Fruit fly (Drosophila melanogaster) whole organism, embryonic: Measurements from ENCODE around the gene Appl.

Experiments
- ATbp ChIP-seq: fragments of 200-800 bp; sonication (Bioruptor generic); optimal IDR thresholded peaks from 2 replicates; lab custom pipeline; 2017; ENCODE audit warnings: missing biosample characterization, mild to moderate bottlenecking, missing genetic modification characterization, missing genetic modification reagents
- CG10147 ChIP-seq: fragments of 200-800 bp; sonication (Bioruptor generic); optimal IDR thresholded peaks from 2 replicates; lab custom pipeline; 2019; ENCODE audit warnings: missing biosample characterization, mild to moderate bottlenecking, missing genetic modification characterization, moderate library complexity
- CG10274 ChIP-seq: fragments of 200-800 bp; sonication (Bioruptor generic); optimal IDR thresholded peaks from 3 replicates; lab custom pipeline; 2017; ENCODE audit warnings: missing biosample characterization, mild to moderate bottlenecking, missing genetic modification characterization
- CG10366 ChIP-seq: fragments of 200-800 bp; sonication (Bioruptor generic); IDR thresholded peaks from 2 replicates; pipeline ENCODE4 v1.3.6; 2022; ENCODE audit warnings: missing biosample characterization, missing genetic modification characterization
- CG10565 ChIP-seq: fragments of 200-800 bp; sonication (Bioruptor generic); optimal IDR thresholded peaks from 3 replicates; lab custom pipeline; 2016; ENCODE audit warnings: missing biosample characterization, mild to moderate bottlenecking, missing genetic modification characterization
- CG11696 ChIP-seq: fragments of 200-800 bp; sonication (Bioruptor generic); IDR thresholded peaks from 2 replicates; pipeline ENCODE4 v1.3.6; 2022; ENCODE audit warnings: missing biosample characterization, missing genetic modification characterization
- CG1233 ChIP-seq: fragments of 200-800 bp; sonication (Bioruptor generic); optimal IDR thresholded peaks from 4 replicates; lab custom pipeline; 2018; ENCODE audit warnings: missing biosample characterization, mild to moderate bottlenecking, missing genetic modification characterization
- CG12391 ChIP-seq: fragments of 200-800 bp; sonication (Bioruptor generic); optimal IDR thresholded peaks from 3 replicates; lab custom pipeline; 2018; ENCODE audit warnings: missing biosample characterization, mild to moderate bottlenecking, missing genetic modification characterization, moderate library complexity
- CG12769 ChIP-seq: fragments of 200-800 bp; sonication (Bioruptor generic); optimal IDR thresholded peaks from 2 replicates; lab custom pipeline; 2019; ENCODE audit warnings: missing biosample characterization, mild to moderate bottlenecking, missing genetic modification characterization, moderate library complexity
- CG13624 ChIP-seq: fragments of 200-800 bp; sonication (Bioruptor generic); optimal IDR thresholded peaks from 2 replicates; lab custom pipeline; 2016; ENCODE audit warnings: missing biosample characterization, missing genetic modification characterization
- CG14667 ChIP-seq: fragments of 200-800 bp; sonication (Bioruptor generic); IDR thresholded peaks from 2 replicates; pipeline ENCODE4 v1.3.6; 2022; ENCODE audit warnings: missing biosample characterization, missing genetic modification characterization
- CG15269 ChIP-seq: fragments of 200-800 bp; sonication (Bioruptor generic); optimal IDR thresholded peaks from 2 replicates; lab custom pipeline; 2018; ENCODE audit warnings: missing biosample characterization, mild to moderate bottlenecking, missing genetic modification characterization, moderate library complexity
- CG15696 ChIP-seq: fragments of 200-800 bp; sonication (Bioruptor generic); optimal IDR thresholded peaks from 2 replicates; lab custom pipeline; 2019; ENCODE audit warnings: missing biosample characterization, mild to moderate bottlenecking, missing genetic modification characterization, moderate library complexity
- CG16779 ChIP-seq: fragments of 200-800 bp; sonication (Bioruptor generic); IDR thresholded peaks from 2 replicates; pipeline ENCODE4 v1.3.6; 2022; ENCODE audit warnings: missing biosample characterization, missing genetic modification characterization
- CG2120 ChIP-seq: fragments of 200-800 bp; sonication (Bioruptor generic); optimal IDR thresholded peaks from 3 replicates; lab custom pipeline; 2016; ENCODE audit warnings: missing biosample characterization, missing genetic modification characterization
- CG31388 ChIP-seq: fragments of 200-800 bp; sonication (Bioruptor generic); optimal IDR thresholded peaks from 2 replicates; lab custom pipeline; 2016; ENCODE audit warnings: missing biosample characterization, missing genetic modification characterization
- CG32532 ChIP-seq: fragments of 200-800 bp; sonication (Bioruptor generic); IDR thresholded peaks from 2 replicates; pipeline ENCODE4 v1.3.6; 2022; ENCODE audit warnings: missing biosample characterization, missing genetic modification characterization
- CG4617 ChIP-seq: fragments of 200-800 bp; sonication (Bioruptor generic); optimal IDR thresholded peaks from 3 replicates; lab custom pipeline; 2016; ENCODE audit warnings: missing biosample characterization, missing genetic modification characterization, borderline replicate concordance
- CG6765 ChIP-seq: fragments of 200-800 bp; sonication (Bioruptor generic); optimal IDR thresholded peaks from 3 replicates; lab custom pipeline; 2017; ENCODE audit warnings: missing biosample characterization, mild to moderate bottlenecking, missing genetic modification characterization
- CG9215 ChIP-seq: fragments of 200-800 bp; sonication (Bioruptor generic); IDR thresholded peaks from 2 replicates; pipeline ENCODE4 v1.3.6; 2022; ENCODE audit warnings: missing biosample characterization, missing genetic modification characterization
- CoRest ChIP-seq: fragments of 200-800 bp; sonication (Bioruptor generic); optimal IDR thresholded peaks from 3 replicates; lab custom pipeline; 2018; ENCODE audit warnings: missing biosample characterization, mild to moderate bottlenecking, missing genetic modification characterization, moderate library complexity
- Dll ChIP-seq: fragments of 200-800 bp; sonication (Bioruptor generic); IDR thresholded peaks from 4 replicates; pipeline ENCODE4 v1.3.6; 2022; ENCODE audit warnings: missing biosample characterization, missing genetic modification characterization; ENCODE audit not compliant: partially characterized antibody
- E2f1 ChIP-seq: fragments of 200-800 bp; sonication (Bioruptor generic); IDR thresholded peaks from 2 replicates; pipeline ENCODE4 v1.3.6; 2022; ENCODE audit warnings: missing biosample characterization, missing genetic modification characterization
- HmgZ ChIP-seq: fragments of 200-800 bp; sonication (Bioruptor generic); optimal IDR thresholded peaks from 2 replicates; lab custom pipeline; 2018; ENCODE audit warnings: missing biosample characterization, mild to moderate bottlenecking, missing genetic modification characterization
- Lhr ChIP-seq: fragments of 200-800 bp; sonication (Bioruptor generic); optimal IDR thresholded peaks from 3 replicates; lab custom pipeline; 2017; ENCODE audit warnings: mild to moderate bottlenecking, missing biosample characterization, missing genetic modification reagents, missing genetic modification characterization
- Lpt ChIP-seq: fragments of >200 bp; optimal IDR thresholded peaks from 2 replicates; lab custom pipeline; 2018; ENCODE audit warnings: missing biosample characterization, missing genetic modification characterization
- Max ChIP-seq: fragments of 200-800 bp; sonication (Bioruptor generic); optimal IDR thresholded peaks from 2 replicates; lab custom pipeline; 2016; ENCODE audit warnings: missing biosample characterization, mild to moderate bottlenecking, missing genetic modification characterization
- Mrtf ChIP-seq: fragments of 200-800 bp; sonication (Bioruptor generic); IDR thresholded peaks from 3 replicates; pipeline ENCODE4 v1.3.6; 2022; ENCODE audit warnings: missing biosample characterization, missing genetic modification characterization
- Usf ChIP-seq: fragments of 200-800 bp; sonication (Bioruptor generic); optimal IDR thresholded peaks from 2 replicates; lab custom pipeline; 2017; ENCODE audit warnings: missing genotype, missing biosample characterization, missing genetic modification characterization
- aop ChIP-seq: fragments of 200-800 bp; sonication (Bioruptor generic); IDR thresholded peaks from 2 replicates; pipeline ENCODE4 v1.3.6; 2022; ENCODE audit warnings: missing biosample characterization, missing genetic modification characterization
- ase ChIP-seq: fragments of 200-800 bp; sonication (Bioruptor generic); IDR thresholded peaks from 3 replicates; pipeline ENCODE4 v1.3.6; 2022; ENCODE audit warnings: missing biosample characterization, missing genetic modification characterization
- bab2 ChIP-seq: fragments of 200-800 bp; sonication (Bioruptor generic); optimal IDR thresholded peaks from 2 replicates; lab custom pipeline; 2016; ENCODE audit warnings: missing biosample characterization, missing genetic modification characterization
- chif ChIP-seq, 2 experiments: fragments of 200-800 bp; sonication (Bioruptor generic); optimal IDR thresholded peaks; 3 replicates each; lab custom pipeline; 2016; ENCODE audit warnings: missing biosample characterization in 2 of 2, missing genetic modification characterization in 2 of 2
- corto ChIP-seq: fragments of 200-800 bp; sonication (Bioruptor generic); optimal IDR thresholded peaks from 2 replicates; lab custom pipeline; 2016; ENCODE audit warnings: missing biosample characterization, mild to moderate bottlenecking, missing genetic modification characterization, moderate library complexity
- dm ChIP-seq: fragments of 200-800 bp; sonication (Bioruptor generic); optimal IDR thresholded peaks from 3 replicates; lab custom pipeline; 2016; ENCODE audit warnings: missing biosample characterization, missing genetic modification characterization
- dpn ChIP-seq, 2 experiments: fragments of 200-800 bp; sonication (Bioruptor generic); optimal IDR thresholded peaks; 3 replicates each; lab custom pipeline; 2016; ENCODE audit warnings: missing biosample characterization in 2 of 2, missing genetic modification characterization in 2 of 2
- ewg ChIP-seq: fragments of 200-800 bp; sonication (Bioruptor generic); optimal IDR thresholded peaks from 3 replicates; lab custom pipeline; 2017; ENCODE audit warnings: mild to moderate bottlenecking, missing biosample characterization, missing genetic modification reagents, missing genetic modification characterization
- fru ChIP-seq: fragments of >200 bp; optimal IDR thresholded peaks from 2 replicates; lab custom pipeline; 2017
- gfzf ChIP-seq: fragments of 200-800 bp; sonication (Bioruptor generic); optimal IDR thresholded peaks from 2 replicates; lab custom pipeline; 2016; ENCODE audit warnings: missing biosample characterization, mild to moderate bottlenecking, missing genetic modification characterization, moderate library complexity
- lov ChIP-seq, 2 experiments: fragments of 200-800 bp in 1 of 2; fragments of >200 bp in 1 of 2; sonication (Bioruptor generic) in 1 of 2; IDR thresholded peaks in 1 of 2; optimal IDR thresholded peaks in 1 of 2; 2 replicates in 1 of 2; 3 replicates in 1 of 2; pipeline versions ENCODE4 v1.3.6 to Lab custom; 2017 to 2022; ENCODE audit warnings: missing biosample characterization in 1 of 2, missing genetic modification characterization in 1 of 2
- peb ChIP-seq: fragments of 200-800 bp; sonication (Bioruptor generic); IDR thresholded peaks from 2 replicates; pipeline ENCODE4 v1.3.6; 2022; ENCODE audit warnings: missing biosample characterization, missing genetic modification characterization
- pnt ChIP-seq: fragments of 200-800 bp; sonication (Bioruptor generic); optimal IDR thresholded peaks from 3 replicates; lab custom pipeline; 2016; ENCODE audit warnings: missing biosample characterization, missing genetic modification characterization
- ranshi ChIP-seq: fragments of 200-800 bp; sonication (Bioruptor generic); IDR thresholded peaks from 2 replicates; pipeline ENCODE4 v1.3.6; 2022; ENCODE audit warnings: missing biosample characterization, missing genetic modification characterization
- repo ChIP-seq: fragments of 200-800 bp; sonication (Bioruptor generic); optimal IDR thresholded peaks from 2 replicates; lab custom pipeline; 2016; ENCODE audit warnings: missing biosample characterization, missing genetic modification characterization
- schlank ChIP-seq: fragments of 200-800 bp; sonication (Bioruptor generic); optimal IDR thresholded peaks from 2 replicates; lab custom pipeline; 2018; ENCODE audit warnings: missing biosample characterization, mild to moderate bottlenecking, missing genetic modification characterization
- seq ChIP-seq: fragments of 200-800 bp; sonication (Bioruptor generic); IDR thresholded peaks from 2 replicates; pipeline ENCODE4 v1.3.6; 2022; ENCODE audit warnings: missing biosample characterization, missing genetic modification characterization
- shn ChIP-seq: fragments of 200-800 bp; sonication (Bioruptor generic); optimal IDR thresholded peaks from 3 replicates; lab custom pipeline; 2016; ENCODE audit warnings: missing biosample characterization, missing genetic modification characterization
- slou ChIP-seq: fragments of 200-800 bp; sonication (Bioruptor generic); optimal IDR thresholded peaks from 3 replicates; lab custom pipeline; 2016; ENCODE audit warnings: missing biosample characterization, missing genetic modification characterization
- tap ChIP-seq: fragments of 200-800 bp; optimal IDR thresholded peaks from 3 replicates; lab custom pipeline; 2019; ENCODE audit warnings: missing biosample characterization, mild to moderate bottlenecking, missing genetic modification characterization, moderate library complexity
- tll ChIP-seq, 2 experiments: fragments of 200-800 bp in 1 of 2; fragments of >200 bp in 1 of 2; sonication (Bioruptor generic) in 1 of 2; optimal IDR thresholded peaks; 2 replicates each; lab custom pipeline; 2017 to 2019; ENCODE audit warnings: missing biosample characterization in 2 of 2, missing genetic modification characterization in 2 of 2, mild to moderate bottlenecking in 1 of 2, moderate library complexity in 1 of 2
- trh ChIP-seq: fragments of 200-800 bp; sonication (Bioruptor generic); optimal IDR thresholded peaks from 2 replicates; lab custom pipeline; 2016; ENCODE audit warnings: missing biosample characterization, missing genetic modification characterization
- z ChIP-seq: fragments of 200-800 bp; sonication (Bioruptor generic); IDR thresholded peaks from 3 replicates; pipeline ENCODE4 v1.3.6; 2022; ENCODE audit warnings: missing biosample characterization, missing genetic modification characterization

The Appl gene

DNA sequence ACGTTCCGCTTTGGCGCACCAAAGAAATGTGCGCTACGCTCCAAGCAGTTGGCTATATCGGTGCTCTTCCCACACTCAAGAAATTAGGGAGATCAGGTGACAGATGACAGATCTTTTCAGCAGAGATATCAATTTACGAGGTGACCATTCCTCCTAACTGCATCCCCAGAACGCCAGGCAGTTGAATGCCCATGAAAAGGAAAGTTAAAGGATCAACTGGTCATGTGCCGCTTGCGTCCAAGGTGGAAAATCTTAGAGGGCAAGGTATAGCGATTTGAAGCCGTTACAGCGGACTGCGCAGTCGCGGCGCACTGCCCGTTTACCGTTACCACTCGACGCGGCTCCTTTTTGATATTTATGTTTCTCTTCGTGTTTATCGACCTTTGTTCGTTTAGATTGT, 88.3 kb downstream of the Appl start (continued):
- TF ChIP-seq tll (GFP tag; optimal IDR thresholded peaks at IDR 0.05; lab: Kevin White, UChicago) (no peak), CG10366 (GFP tag; lab: Robert Waterston, UW) (no peak), ATbp (peak; percentile 18), CG12391 (tag; lab: Kevin White, UChicago) (no peak), aop (no peak), CG10274 (peak; percentile 98), CG10565 (no peak), shn (GFP tag; lab: Kevin White, UChicago) (peak; percentile 28), CG11696 (GFP tag; lab: Robert Waterston, UW) (no peak), CG31388 (GFP tag; lab: Kevin White, UChicago) (no peak), Dll (GFP tag; lab: Robert Waterston, UW) (no peak), CG6765 (GFP tag; lab: Kevin White, UChicago) (no peak), z (GFP tag; lab: Robert Waterston, UW) (no peak), ranshi (GFP tag; lab: Robert Waterston, UW) (peak; percentile 18; the same call in 1 of the 2 replicates), corto (no peak), Usf (GFP tag; lab: Kevin White, UChicago) (no peak), Lhr (GFP tag; lab: Kevin White, UChicago) (no peak), CG16779 (GFP tag; lab: Robert Waterston, UW) (no peak), CG12769 (tag; lab: Kevin White, UChicago) (peak; percentile 10), CG9215 (0 out of 2 replicates have a peak, but pooled peaks have one; percentile 15), ase (no peak), fru (lab: Kevin White, UChicago) (no peak), tap (tag; lab: Kevin White, UChicago) (no peak), ewg (no peak), CG1233 (no peak), CG13624 (GFP tag; lab: Kevin White, UChicago) (no peak), schlank (tag; lab: Kevin White, UChicago) (no peak), trh (no peak), CG2120 (GFP tag; lab: Kevin White, UChicago) (peak; percentile 34), CG4617 (no peak), slou (GFP tag; lab: Kevin White, UChicago) (no peak), CG32532 (no peak), CG10147 (GFP tag; lab: Kevin White, UChicago) (peak; percentile 6), seq (no peak), chif (GFP tag; optimal IDR thresholded peaks at IDR 0.05; lab: Kevin White, UChicago) (peak; percentile 12 to 21), E2f1 (GFP tag; lab: Robert Waterston, UW) (no peak), gfzf (GFP tag; lab: Kevin White, UChicago) (no peak), CG14667 (no peak), Mrtf (GFP tag; lab: Robert Waterston, UW) (no peak), dpn (GFP tag; optimal IDR thresholded peaks at IDR 0.05; lab: Kevin White, UChicago) (peak; percentile 16 to 46), HmgZ (tag; lab: Kevin White, UChicago) (no peak), CoRest (tag; lab: Kevin White, UChicago) (peak; percentile 20), peb (GFP tag; lab: Robert Waterston, UW) (no peak), pnt (GFP tag; lab: Kevin White, UChicago) (peak; percentile 29), Max (GFP tag; lab: Kevin White, UChicago) (no peak), bab2 (GFP tag; lab: Kevin White, UChicago) (peak; percentile 48), repo (no peak), dm (GFP tag; lab: Kevin White, UChicago) (no peak), CG15269 (peak; percentile 37), CG15696 (tag; lab: Kevin White, UChicago) (peak; percentile 14), Lpt (GFP tag; lab: Kevin White, UChicago) (no peak), lov (optimal IDR thresholded peaks at IDR 0.05; lab: Kevin White, UChicago) (no peak), lov (GFP tag; IDR thresholded peaks at IDR 0.05; lab: Robert Waterston, UW) (no peak)
